Worm (Caenorhabditis elegans) whole organism, early embryonic: ENCODE measurements around the gene K08C7.4.

ENCODE experiments used
- F13C5.2 ChIP-seq: sonication (generic microtip); optimal IDR thresholded peaks from 2 replicates; lab custom pipeline; 2017; ENCODE audit warnings: mild to moderate bottlenecking, missing genetic modification characterization, inconsistent platforms, missing compliant biosample characterization
- ama-1 ChIP-seq: fragments of 150-350 bp; optimal IDR thresholded peaks from 2 replicates; lab custom pipeline; 2014
- ceh-13 ChIP-seq: fragments of 200-800 bp; sonication (Bioruptor generic); optimal IDR thresholded peaks from 2 replicates; lab custom pipeline; 2018; ENCODE audit warnings: mild to moderate bottlenecking, missing genetic modification characterization, missing compliant biosample characterization
- ceh-36 ChIP-seq: sonication (generic microtip); optimal IDR thresholded peaks from 2 replicates; lab custom pipeline; 2016; ENCODE audit warnings: missing genetic modification characterization, inconsistent platforms, missing compliant biosample characterization
- ets-7 ChIP-seq: sonication (generic microtip); optimal IDR thresholded peaks from 2 replicates; lab custom pipeline; 2016; ENCODE audit warnings: missing genotype, missing genetic modification characterization, missing compliant biosample characterization
- pes-1 ChIP-seq: fragments of 200-800 bp; sonication (Bioruptor generic); IDR thresholded peaks from 2 replicates; pipeline ENCODE4 v1.3.6; 2022; ENCODE audit warnings: missing genetic modification reagents, missing genetic modification characterization, missing compliant biosample characterization
- tra-4 ChIP-seq: sonication (generic microtip); optimal IDR thresholded peaks from 2 replicates; lab custom pipeline; 2017; ENCODE audit warnings: missing genetic modification characterization, missing compliant biosample characterization

Gene K08C7.4

DNA sequence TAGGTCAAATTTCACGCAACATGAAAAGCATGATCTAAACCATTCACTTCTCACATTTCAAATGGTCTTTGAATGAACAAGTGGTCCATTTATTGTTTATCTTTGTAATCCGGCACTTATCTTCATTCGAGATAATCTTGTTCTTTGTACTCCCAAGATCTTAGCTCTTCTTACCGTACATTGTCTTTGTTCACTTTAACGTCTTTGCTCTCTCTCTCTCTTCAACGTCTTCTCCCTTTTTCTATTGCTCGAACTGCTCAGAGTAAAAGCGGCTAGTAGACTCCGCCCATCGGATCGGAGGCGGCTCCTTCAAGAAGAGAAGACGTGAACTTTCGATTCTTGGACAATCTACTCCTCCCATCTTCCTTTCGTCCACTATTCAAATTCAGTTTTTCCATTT, 43.6 kb downstream of the K08C7.4 start, which contains the start of gene F56C4.1:
Gene F56C4.1, plus strand, starts transcription at position 301 of the 400 bp plus-strand sequence.
- TF ChIP-seq ama-1 (no peak), F13C5.2 (no peak), tra-4 (tag; lab: Kevin White, UChicago) (no peak)

ce11 chrIV:10630953-10631554, 49.2 kb downstream of the K08C7.4 start, which contains the start of gene F56C4.4:
Gene F56C4.4, minus strand, starts transcription at chrIV:10631267.
- TF ChIP-seq tra-4 (tag; lab: Kevin White, UChicago) (no peak), ceh-36 (tag; lab: Kevin White, UChicago) (no peak), pes-1 (GFP tag; lab: Robert Waterston, UW) (no peak), ceh-13 (no peak), ets-7 (tag; lab: Kevin White, UChicago) (no peak)
